Worm (Caenorhabditis elegans): ENCODE results near the gene Y39G8B.5.

- TF ChIP-seq ces-1 (GFP tag; optimal IDR thresholded peaks at IDR 0.05) = no peak
- peak; percentile 38 for TF ChIP-seq pag-3 (tag; optimal IDR thresholded peaks at IDR 0.05; ENCODE audit: borderline replicate concordance, insufficient read depth)
- TF ChIP-seq elt-3 (tag; optimal IDR thresholded peaks at IDR 0.05) = peak in 2 of 6 experiments; percentile 49 to 54
- TF ChIP-seq skn-1 (tag; optimal IDR thresholded peaks at IDR 0.05) = peak; percentile 86
- TF ChIP-seq ztf-4 (tag; optimal IDR thresholded peaks at IDR 0.05) = peak; percentile 30
Measured at ce11 chrII:13976161-13976560, 15.5 kb downstream of the Y39G8B.5 start, which contains the start of gene Y39G8B.2.

All from whole organism, L1 larva.